Worm (Caenorhabditis elegans) whole organism, mixed stage, embryonic: ENCODE results near the gene atp-2.

Experiments used
- M03D4.4 ChIP-seq: sonication (generic microtip); optimal IDR thresholded peaks from 2 replicates; lab custom pipeline; 2017; ENCODE audit warnings: mild to moderate bottlenecking, missing genetic modification characterization, missing compliant biosample characterization
- bed-3 ChIP-seq: fragments of 200-800 bp; sonication (Bioruptor generic); optimal IDR thresholded peaks from 3 replicates; lab custom pipeline; 2018; ENCODE audit warnings: mild to moderate bottlenecking, missing genetic modification characterization, moderate library complexity, missing compliant biosample characterization
- ceh-39 ChIP-seq: fragments of 150-350 bp; optimal IDR thresholded peaks from 2 replicates; lab custom pipeline; 2014; ENCODE audit warnings: missing biosample characterization, missing genetic modification characterization
- ceh-43 ChIP-seq: fragments of 200-800 bp; sonication (Bioruptor generic); optimal IDR thresholded peaks from 2 replicates; lab custom pipeline; 2018; ENCODE audit warnings: mild to moderate bottlenecking, missing genetic modification characterization, moderate library complexity, missing compliant biosample characterization
- ceh-83 ChIP-seq: fragments of 200-800 bp; sonication (Bioruptor generic); optimal IDR thresholded peaks from 2 replicates; lab custom pipeline; 2018; ENCODE audit warnings: mild to moderate bottlenecking, missing genetic modification characterization, missing compliant biosample characterization
- cnd-1 ChIP-seq: fragments of 200-800 bp; sonication (Bioruptor generic); optimal IDR thresholded peaks from 2 replicates; lab custom pipeline; 2018; ENCODE audit warnings: mild to moderate bottlenecking, missing genetic modification characterization, missing compliant biosample characterization
- elt-1 ChIP-seq: sonication (generic microtip); optimal IDR thresholded peaks from 2 replicates; lab custom pipeline; 2017; ENCODE audit warnings: missing genetic modification characterization, mild to moderate bottlenecking, missing compliant biosample characterization, antibody characterized with exemption, moderate library complexity, borderline replicate concordance; ENCODE audit not compliant: insufficient read depth
- elt-3 ChIP-seq: fragments of 150-350 bp; optimal IDR thresholded peaks from 2 replicates; lab custom pipeline; 2014; ENCODE audit warnings: missing biosample characterization, missing genetic modification characterization
- flh-1 ChIP-seq: fragments of 200-800 bp; sonication (Bioruptor generic); optimal IDR thresholded peaks from 2 replicates; lab custom pipeline; 2018; ENCODE audit warnings: mild to moderate bottlenecking, missing genetic modification characterization, moderate library complexity, missing compliant biosample characterization
- ham-2 ChIP-seq: fragments of 200-800 bp; sonication (Bioruptor generic); optimal IDR thresholded peaks from 2 replicates; lab custom pipeline; 2018; ENCODE audit warnings: mild to moderate bottlenecking, missing genetic modification characterization, missing compliant biosample characterization
- hlh-1 ChIP-seq: fragments of 150-350 bp; optimal IDR thresholded peaks from 2 replicates; lab custom pipeline; 2014; ENCODE audit warnings: missing biosample characterization, missing genetic modification reagents, missing genetic modification characterization
- lin-13 ChIP-seq: fragments of 150-350 bp; optimal IDR thresholded peaks from 2 replicates; lab custom pipeline; 2014; ENCODE audit warnings: missing biosample characterization, missing genetic modification characterization
- lin-32 ChIP-seq: fragments of 200-800 bp; sonication (Bioruptor generic); optimal IDR thresholded peaks from 2 replicates; lab custom pipeline; 2018; ENCODE audit warnings: mild to moderate bottlenecking, missing genetic modification characterization, missing compliant biosample characterization
- lsy-2 ChIP-seq: fragments of 150-350 bp; optimal IDR thresholded peaks from 2 replicates; lab custom pipeline; 2014; ENCODE audit warnings: missing biosample characterization, missing genetic modification characterization
- mab-5 ChIP-seq: fragments of 150-350 bp; optimal IDR thresholded peaks from 2 replicates; lab custom pipeline; 2014; ENCODE audit warnings: missing biosample characterization, missing genetic modification characterization
- mep-1 ChIP-seq: fragments of 150-350 bp; optimal IDR thresholded peaks from 2 replicates; lab custom pipeline; 2017; ENCODE audit warnings: missing biosample characterization, missing genetic modification reagents, missing genetic modification characterization, inconsistent platforms
- mls-2 ChIP-seq: sonication (generic microtip); optimal IDR thresholded peaks from 2 replicates; lab custom pipeline; 2016; ENCODE audit warnings: mild to moderate bottlenecking, missing genetic modification characterization, moderate library complexity, missing compliant biosample characterization
- nhr-12 ChIP-seq: fragments of 150-350 bp; optimal IDR thresholded peaks from 2 replicates; lab custom pipeline; 2014; ENCODE audit warnings: missing biosample characterization, missing genetic modification characterization
- nhr-2 ChIP-seq: fragments of 150-350 bp; optimal IDR thresholded peaks from 2 replicates; lab custom pipeline; 2014; ENCODE audit warnings: missing biosample characterization, missing genetic modification characterization
- nhr-237 ChIP-seq: fragments of 150-350 bp; optimal IDR thresholded peaks from 2 replicates; lab custom pipeline; 2014; ENCODE audit warnings: missing biosample characterization, missing genetic modification characterization
- nhr-28 ChIP-seq: fragments of 150-350 bp; optimal IDR thresholded peaks from 2 replicates; lab custom pipeline; 2014; ENCODE audit warnings: missing biosample characterization, missing genetic modification characterization
- pha-4 ChIP-seq: fragments of 150-350 bp; optimal IDR thresholded peaks from 2 replicates; lab custom pipeline; 2018; ENCODE audit warnings: missing biosample characterization, missing genetic modification reagents, missing genetic modification characterization
- sem-2 ChIP-seq: fragments of 200-800 bp; sonication (Bioruptor generic); optimal IDR thresholded peaks from 2 replicates; lab custom pipeline; 2018; ENCODE audit warnings: mild to moderate bottlenecking, missing genetic modification characterization, missing compliant biosample characterization
- snpc-4 ChIP-seq: fragments of 150-350 bp; optimal IDR thresholded peaks from 2 replicates; lab custom pipeline; 2014; ENCODE audit warnings: missing biosample characterization, missing genetic modification characterization
- sptf-1 ChIP-seq: sonication (generic microtip); optimal IDR thresholded peaks from 2 replicates; lab custom pipeline; 2017; ENCODE audit warnings: mild to moderate bottlenecking, missing genetic modification characterization, moderate library complexity, missing compliant biosample characterization
- tbx-8 ChIP-seq: fragments of 200-800 bp; sonication (Bioruptor generic); optimal IDR thresholded peaks from 2 replicates; lab custom pipeline; 2018; ENCODE audit warnings: mild to moderate bottlenecking, missing genetic modification characterization, moderate library complexity, missing compliant biosample characterization
- unc-120 ChIP-seq: sonication (generic microtip); optimal IDR thresholded peaks from 2 replicates; lab custom pipeline; 2017; ENCODE audit warnings: missing genetic modification characterization, missing compliant biosample characterization; ENCODE audit not compliant: poor library complexity, severe bottlenecking
- unc-39 ChIP-seq: fragments of 150-350 bp; optimal IDR thresholded peaks from 2 replicates; lab custom pipeline; 2014; ENCODE audit warnings: missing biosample characterization, missing genetic modification characterization
- unc-62 ChIP-seq: fragments of 150-350 bp; optimal IDR thresholded peaks from 2 replicates; lab custom pipeline; 2014; ENCODE audit warnings: missing biosample characterization, missing genetic modification reagents, missing genetic modification characterization
- zip-8 ChIP-seq: fragments of 150-350 bp; optimal IDR thresholded peaks from 2 replicates; lab custom pipeline; 2014; ENCODE audit warnings: missing biosample characterization, missing genetic modification characterization
- ztf-11 ChIP-seq: fragments of 150-350 bp; optimal IDR thresholded peaks from 2 replicates; lab custom pipeline; 2014; ENCODE audit warnings: missing biosample characterization, missing genetic modification characterization

Gene atp-2

DNA sequence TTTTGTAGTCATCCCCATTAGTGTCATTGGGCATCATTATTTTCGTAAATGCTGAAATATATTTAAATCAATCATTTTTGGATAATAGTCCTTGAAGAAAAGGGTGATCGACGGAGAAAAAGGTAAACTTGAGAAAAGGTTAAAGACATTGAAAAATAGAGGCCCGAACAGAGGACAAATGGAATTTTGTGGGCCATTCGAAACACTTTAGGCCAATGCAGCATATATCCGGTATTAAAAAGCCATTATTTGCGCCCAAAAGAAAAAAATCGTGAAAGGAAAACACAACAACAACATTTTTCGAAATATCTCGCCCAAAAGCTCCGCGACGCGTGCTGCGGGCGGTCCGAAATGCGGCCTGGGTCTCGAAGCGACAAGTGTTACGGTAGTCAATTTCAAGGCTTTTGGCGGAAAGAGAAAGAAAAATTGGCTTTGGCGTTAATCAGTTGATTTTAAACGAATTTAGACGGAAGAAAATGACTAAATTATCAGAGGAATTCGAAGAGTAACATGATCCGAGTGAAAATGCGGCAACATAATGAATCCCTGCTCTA, 21.3 kb upstream of the atp-2 start, which contains the start of gene morc-1:
Gene morc-1 (minus strand): TSS at position 51 of the 554 bp plus-strand sequence.
- TF ChIP-seq snpc-4 (tag; lab: Kevin White, UChicago), result no peak
- no peak for TF ChIP-seq sem-2 (GFP tag; lab: Kevin White, UChicago)
- no peak for TF ChIP-seq lsy-2 (tag; lab: Kevin White, UChicago)
- no peak for TF ChIP-seq ceh-43
- no peak for TF ChIP-seq tbx-8 (GFP tag; lab: Kevin White, UChicago)
- no peak for TF ChIP-seq nhr-12 (tag; lab: Kevin White, UChicago)

DNA sequence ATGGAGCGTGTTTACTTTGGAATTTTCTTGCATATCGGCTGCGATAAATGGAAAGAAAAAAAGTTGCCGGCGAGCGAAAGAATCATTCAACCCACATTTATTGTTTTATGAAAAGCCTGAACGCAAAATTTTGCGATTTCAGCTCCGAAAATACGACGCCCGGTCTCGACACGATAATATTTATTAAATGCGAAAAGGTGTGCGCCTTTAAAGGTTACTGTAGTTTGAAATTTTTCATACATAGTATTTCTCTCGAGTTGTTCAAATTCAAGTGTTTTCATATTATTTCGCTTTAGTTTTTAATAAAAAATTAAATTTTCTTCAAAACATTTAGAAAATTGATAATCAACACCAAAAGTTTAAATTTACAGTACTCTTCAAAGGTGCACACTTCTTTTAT, 19.2 kb upstream of the atp-2 start, which contains the start of gene syx-16:
Gene syx-16 (minus strand): TSS at position 118 of the 400 bp plus-strand sequence.
- TF ChIP-seq nhr-237 (tag; lab: Kevin White, UChicago), result no peak
- no peak for TF ChIP-seq cnd-1
- TF ChIP-seq ham-2 (GFP tag; lab: Kevin White, UChicago), result no peak
- TF ChIP-seq M03D4.4, result no peak
- no peak for TF ChIP-seq lin-13 (tag; lab: Kevin White, UChicago)
- no peak for TF ChIP-seq nhr-2 (tag; lab: Kevin White, UChicago)
- no peak for TF ChIP-seq bed-3 (GFP tag; lab: Kevin White, UChicago)
- TF ChIP-seq elt-1, result no peak
- TF ChIP-seq ceh-39, result no peak
- no peak for TF ChIP-seq lin-32 (GFP tag; lab: Kevin White, UChicago)
- TF ChIP-seq mab-5, result no peak
- no peak for TF ChIP-seq pha-4 (tag; lab: Kevin White, UChicago)

DNA sequence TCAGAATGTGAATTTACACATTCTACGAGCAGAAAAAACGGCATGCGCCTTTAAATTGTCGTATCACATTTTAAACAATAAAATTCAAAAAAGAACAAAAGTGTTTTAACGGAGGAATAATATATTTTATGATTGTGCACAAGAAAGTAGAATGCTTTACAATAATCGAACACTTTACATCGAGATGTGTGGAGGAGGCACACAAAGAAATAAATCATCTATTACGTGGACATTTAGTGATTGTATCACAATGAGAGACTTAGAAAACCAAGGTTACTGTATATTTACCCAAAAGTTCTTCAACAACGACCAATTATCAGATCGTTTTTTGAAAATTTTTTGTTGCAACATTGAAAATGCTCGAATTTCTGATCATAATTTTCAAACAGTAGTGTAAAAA, 17.9 kb upstream of the atp-2 start:
- TF ChIP-seq mab-5 (peak; percentile 53), unc-62 (GFP tag; lab: Kevin White, UChicago) (peak; percentile 25), M03D4.4 (no peak), nhr-28 (tag; lab: Kevin White, UChicago) (no peak), ceh-43 (no peak)

DNA sequence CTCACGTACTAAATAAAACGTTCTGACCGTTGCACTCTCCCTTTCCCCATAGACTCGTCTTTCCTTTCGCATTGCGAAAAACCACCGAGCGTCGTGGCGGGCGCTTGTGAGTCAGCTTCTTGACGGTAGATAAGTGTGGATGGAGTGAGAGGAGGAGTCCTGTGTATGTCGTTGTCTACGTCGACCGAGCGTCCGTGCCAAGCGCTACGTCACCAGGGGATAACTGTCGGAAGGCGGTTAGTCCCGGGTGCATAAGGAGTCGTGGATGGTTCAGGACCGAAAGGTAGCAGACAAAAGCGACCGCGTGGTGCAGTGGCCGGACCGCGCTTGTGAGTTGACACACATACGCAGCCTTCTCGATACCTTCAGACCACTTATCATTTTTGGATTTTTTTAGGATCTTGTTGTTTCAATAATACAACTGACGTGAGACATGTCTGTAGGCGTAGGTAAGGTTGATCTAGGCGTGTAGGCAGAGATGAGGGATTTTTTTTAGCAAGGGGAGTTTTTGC, 17.0 kb upstream of the atp-2 start:
- TF ChIP-seq sptf-1 (tag; lab: Kevin White, UChicago), result peak; percentile 85
- TF ChIP-seq tbx-8 (GFP tag; lab: Kevin White, UChicago), result peak; percentile 7
- TF ChIP-seq ceh-43, result peak; percentile 60
- TF ChIP-seq nhr-12 (tag; lab: Kevin White, UChicago), result peak; percentile 15
- peak; percentile 58 for TF ChIP-seq bed-3 (GFP tag; lab: Kevin White, UChicago)
- peak; percentile 88 for TF ChIP-seq ceh-83 (GFP tag; lab: Kevin White, UChicago)
- TF ChIP-seq ham-2 (GFP tag; lab: Kevin White, UChicago), result peak; percentile 75
- peak; percentile 45 for TF ChIP-seq flh-1
- peak; percentile 46 for TF ChIP-seq unc-120 (tag; lab: Kevin White, UChicago)
- TF ChIP-seq cnd-1, result peak; percentile 85
- TF ChIP-seq mep-1, result peak; percentile 0
- peak; percentile 46 for TF ChIP-seq nhr-2 (tag; lab: Kevin White, UChicago)

DNA sequence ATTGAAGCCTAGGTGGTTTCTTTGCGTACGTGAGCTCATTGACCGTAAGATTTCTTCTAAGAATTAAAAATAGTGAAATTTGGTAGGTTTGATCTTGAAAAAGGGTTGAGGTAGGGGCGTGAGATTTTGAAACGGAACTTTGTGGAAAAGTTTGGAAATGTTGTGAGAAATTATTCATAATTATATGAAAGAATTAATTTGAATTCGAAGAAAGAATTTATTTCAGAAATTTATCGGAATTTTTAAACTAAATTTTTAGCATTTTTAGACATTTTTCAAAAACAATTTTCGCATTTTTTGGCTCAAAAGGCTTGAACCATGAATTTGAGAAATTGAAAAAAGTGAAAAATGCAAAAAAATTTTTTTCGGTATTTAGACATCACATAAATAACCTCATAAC, 14.1 kb upstream of the atp-2 start:
- TF ChIP-seq zip-8 (no peak), hlh-1 (tag; lab: Kevin White, UChicago) (no peak), sem-2 (GFP tag; lab: Kevin White, UChicago) (no peak), ceh-39 (no peak)

DNA sequence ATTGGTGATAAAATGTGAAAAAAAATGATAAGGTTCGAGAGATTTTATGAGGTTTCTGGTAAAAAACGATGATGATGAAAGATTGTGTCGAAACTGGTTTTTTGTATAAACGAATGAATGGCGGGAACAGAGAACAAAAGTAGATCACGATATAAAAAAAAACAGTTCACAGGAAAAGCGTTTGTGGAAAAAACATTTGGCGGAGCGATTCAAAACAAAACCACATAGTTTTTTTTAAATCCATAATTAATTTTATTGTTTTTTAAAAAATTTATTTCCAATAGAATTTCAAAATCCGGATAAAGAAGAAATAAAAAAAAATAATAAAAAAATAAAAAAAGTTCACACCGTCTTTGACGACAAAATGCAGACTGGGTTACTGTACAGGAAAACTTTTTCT, 12.8 kb upstream of the atp-2 start, which contains the start of gene ZC155.4:
Gene ZC155.4 (minus strand): TSS at position 101 of the 400 bp plus-strand sequence.
- TF ChIP-seq mep-1 (no peak), flh-1 (no peak), nhr-2 (tag; lab: Kevin White, UChicago) (no peak), unc-39 (tag; lab: Kevin White, UChicago) (no peak), nhr-237 (tag; lab: Kevin White, UChicago) (no peak), elt-3 (no peak), lin-32 (GFP tag; lab: Kevin White, UChicago) (no peak), ztf-11 (tag; lab: Kevin White, UChicago) (no peak), unc-120 (tag; lab: Kevin White, UChicago) (no peak), cnd-1 (no peak), snpc-4 (tag; lab: Kevin White, UChicago) (no peak), lsy-2 (tag; lab: Kevin White, UChicago) (no peak), mls-2 (tag; lab: Kevin White, UChicago) (no peak), bed-3 (GFP tag; lab: Kevin White, UChicago) (no peak), pha-4 (tag; lab: Kevin White, UChicago) (no peak), nhr-28 (tag; lab: Kevin White, UChicago) (no peak), tbx-8 (GFP tag; lab: Kevin White, UChicago) (no peak), ceh-39 (no peak), ham-2 (GFP tag; lab: Kevin White, UChicago) (no peak)
